Fruit fly (Drosophila melanogaster): ENCODE results near the gene ArgRS.

The ArgRS gene

DNA sequence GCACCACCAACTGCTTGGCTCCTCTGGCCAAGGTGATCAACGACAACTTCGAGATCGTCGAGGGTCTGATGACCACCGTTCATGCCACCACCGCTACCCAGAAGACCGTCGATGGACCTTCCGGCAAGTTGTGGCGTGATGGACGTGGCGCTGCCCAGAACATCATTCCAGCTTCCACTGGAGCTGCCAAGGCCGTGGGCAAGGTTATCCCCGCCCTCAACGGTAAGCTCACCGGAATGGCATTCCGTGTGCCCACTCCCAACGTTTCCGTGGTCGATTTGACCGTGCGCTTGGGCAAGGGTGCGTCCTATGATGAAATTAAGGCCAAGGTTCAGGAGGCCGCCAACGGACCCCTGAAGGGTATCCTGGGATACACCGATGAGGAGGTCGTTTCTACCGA, 24.8 kb upstream of the ArgRS start:
- TF ChIP-seq D1 (tag; optimal IDR thresholded peaks at IDR 0.05) (no peak), Ets98B (GFP tag; IDR thresholded peaks at IDR 0.05) (no peak), CG32121 (GFP tag; IDR thresholded peaks at IDR 0.05) (no peak), CG17806 (tag; optimal IDR thresholded peaks at IDR 0.05) (no peak), CG4496 (GFP tag; IDR thresholded peaks at IDR 0.05) (no peak), EcR (GFP tag; optimal IDR thresholded peaks at IDR 0.05) (no peak), Pif1B (GFP tag; optimal IDR thresholded peaks at IDR 0.05) (no peak), CG9948 (tag; optimal IDR thresholded peaks at IDR 0.05) (no peak), CG34367 (tag; optimal IDR thresholded peaks at IDR 0.05) (no peak), Pif1A (GFP tag; optimal IDR thresholded peaks at IDR 0.05) (no peak)

DNA sequence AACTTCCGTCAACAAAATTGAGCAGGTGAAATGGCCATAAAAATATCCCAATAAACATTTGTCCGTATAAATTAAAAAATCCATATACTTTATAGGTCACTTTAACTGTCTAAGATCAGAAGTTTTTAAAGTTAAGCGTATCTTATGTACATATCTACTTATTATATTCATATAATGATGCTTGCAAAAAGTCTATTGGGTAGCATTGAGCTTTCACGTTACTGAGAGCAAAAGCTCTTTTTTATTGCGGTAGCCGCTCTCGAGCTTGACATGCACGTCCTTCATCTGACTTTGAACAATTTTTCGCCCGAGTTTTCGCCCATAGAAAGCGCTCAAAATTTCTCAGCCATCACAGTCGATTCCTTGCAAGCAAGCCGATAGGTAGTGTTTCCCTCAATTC, 23.9 kb upstream of the ArgRS start, which contains the start of gene Gapdh2:
Gapdh2 (plus strand) TSS at position 283 of the 400 bp plus-strand sequence.
- TF ChIP-seq Pif1A (GFP tag; optimal IDR thresholded peaks at IDR 0.05) (peak; percentile 99), CG12605 (GFP tag; IDR thresholded peaks at IDR 0.05) (peak; percentile 100), EcR (GFP tag; optimal IDR thresholded peaks at IDR 0.05) (peak; percentile 85), rn (GFP tag; IDR thresholded peaks at IDR 0.05) (peak; percentile 97), CG8159 (tag; optimal IDR thresholded peaks at IDR 0.05) (peak; percentile 100), CG34367 (tag; optimal IDR thresholded peaks at IDR 0.05) (peak; percentile 99), CG4496 (GFP tag; IDR thresholded peaks at IDR 0.05) (peak; percentile 100), fd96Ca (GFP tag; IDR thresholded peaks at IDR 0.05) (no peak), CG8301 (tag; optimal IDR thresholded peaks at IDR 0.05) (peak; percentile 99), CG13204 (GFP tag; optimal IDR thresholded peaks at IDR 0.05) (peak; percentile 98), D1 (tag; optimal IDR thresholded peaks at IDR 0.05) (peak; percentile 100), Ets98B (GFP tag; IDR thresholded peaks at IDR 0.05) (peak; percentile 100), Snoo (tag; optimal IDR thresholded peaks at IDR 0.05) (peak; percentile 99), CG32121 (GFP tag; IDR thresholded peaks at IDR 0.05) (peak; percentile 100), CG10348 (GFP tag; IDR thresholded peaks at IDR 0.05) (no peak; the same call in 1 of the 2 replicates), CG9948 (tag; optimal IDR thresholded peaks at IDR 0.05) (peak; percentile 99), CG17806 (tag; optimal IDR thresholded peaks at IDR 0.05) (peak; percentile 100), Pif1B (GFP tag; optimal IDR thresholded peaks at IDR 0.05) (peak; percentile 100), gl (tag; optimal IDR thresholded peaks at IDR 0.05) (peak; percentile 98), CG14655 (GFP tag; optimal IDR thresholded peaks at IDR 0.05) (peak; percentile 99), CG15710 (tag; optimal IDR thresholded peaks at IDR 0.05) (peak; percentile 100)

DNA sequence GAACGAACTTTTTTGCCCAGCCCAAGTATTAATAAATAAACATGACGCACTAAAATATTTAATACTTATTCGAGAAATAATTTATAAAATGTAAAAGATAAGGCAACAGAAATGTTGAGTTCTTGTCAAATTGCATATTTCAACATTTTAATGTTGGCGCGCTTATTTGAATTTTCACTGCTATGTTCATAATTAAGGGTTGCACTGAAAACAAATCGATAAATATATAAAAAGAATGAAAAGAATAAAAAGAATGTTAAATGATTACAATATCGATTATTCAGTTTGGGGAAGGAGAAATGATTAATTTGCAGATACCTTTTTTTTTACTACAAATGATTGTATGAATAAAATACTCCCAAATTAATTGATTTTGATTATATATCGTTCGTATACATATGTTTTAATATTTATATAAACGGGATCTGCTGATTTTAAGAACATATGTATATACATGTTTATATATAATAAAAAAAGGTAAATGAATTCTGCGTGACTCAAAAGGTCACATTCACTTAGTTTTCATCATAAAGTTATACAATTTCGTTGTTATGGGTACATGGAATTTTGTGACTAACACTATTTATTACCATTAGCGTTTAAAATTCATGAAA, 23.0 kb upstream of the ArgRS start:
- no peak for TF ChIP-seq CG15710 (tag; optimal IDR thresholded peaks at IDR 0.05)
- TF ChIP-seq CG4496 (GFP tag; IDR thresholded peaks at IDR 0.05), result no peak
- TF ChIP-seq CG32121 (GFP tag; IDR thresholded peaks at IDR 0.05), result no peak
- TF ChIP-seq rn (GFP tag; IDR thresholded peaks at IDR 0.05), result no peak
- no peak for TF ChIP-seq CG14655 (GFP tag; optimal IDR thresholded peaks at IDR 0.05)
- no peak for TF ChIP-seq CG34367 (tag; optimal IDR thresholded peaks at IDR 0.05)

DNA sequence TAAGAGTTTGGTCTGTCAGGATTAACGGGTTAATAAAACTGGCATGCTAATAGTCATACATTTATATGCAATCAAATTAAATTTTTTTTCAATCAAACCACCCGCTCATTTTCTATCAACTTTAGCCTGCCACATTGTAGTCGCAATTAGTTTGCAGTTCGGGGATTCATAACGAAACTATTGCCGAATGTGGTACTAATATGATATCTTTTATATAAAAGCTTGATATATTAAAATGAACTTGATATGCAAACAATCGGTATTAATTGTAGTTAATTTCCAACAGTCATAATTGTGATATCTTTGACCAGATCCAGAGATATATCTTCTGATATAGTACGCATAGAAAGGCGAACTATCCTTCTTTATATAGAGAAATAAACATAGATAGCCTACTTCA, 22.1 kb upstream of the ArgRS start:
- TF ChIP-seq gl (tag; optimal IDR thresholded peaks at IDR 0.05) (no peak), CG13204 (GFP tag; optimal IDR thresholded peaks at IDR 0.05) (no peak), CG14655 (GFP tag; optimal IDR thresholded peaks at IDR 0.05) (no peak), CG32121 (GFP tag; IDR thresholded peaks at IDR 0.05) (no peak), Pif1A (GFP tag; optimal IDR thresholded peaks at IDR 0.05) (no peak), CG10348 (GFP tag; IDR thresholded peaks at IDR 0.05) (no peak)

DNA sequence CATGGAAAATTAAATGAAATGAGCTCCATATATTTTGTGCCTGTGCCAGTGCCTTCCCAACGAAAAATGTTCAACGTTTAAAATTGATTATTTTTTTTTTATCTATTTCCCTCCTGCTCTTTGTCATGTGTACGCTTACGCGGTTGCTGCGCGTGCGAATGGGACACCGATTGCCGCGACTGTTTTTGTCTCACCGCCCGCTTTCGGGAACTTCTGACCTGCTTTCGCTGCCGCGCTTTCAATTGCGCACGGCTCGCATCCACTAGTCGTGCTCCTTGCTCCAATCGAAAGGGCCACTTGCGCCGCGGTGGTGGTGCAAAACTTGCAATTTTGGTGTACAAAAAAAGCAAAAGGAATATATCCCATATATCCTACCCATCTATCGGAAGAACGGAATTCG, 16.5 kb upstream of the ArgRS start:
- no peak for TF ChIP-seq D1 (tag; optimal IDR thresholded peaks at IDR 0.05)
- TF ChIP-seq CG34367 (tag; optimal IDR thresholded peaks at IDR 0.05), result peak; percentile 60
- peak; percentile 28 for TF ChIP-seq Snoo (tag; optimal IDR thresholded peaks at IDR 0.05)
- peak; percentile 63 for TF ChIP-seq CG14655 (GFP tag; optimal IDR thresholded peaks at IDR 0.05)
- peak; percentile 45 for TF ChIP-seq EcR (GFP tag; optimal IDR thresholded peaks at IDR 0.05)
- TF ChIP-seq CG15710 (tag; optimal IDR thresholded peaks at IDR 0.05), result peak; percentile 58
- TF ChIP-seq Ets98B (GFP tag; IDR thresholded peaks at IDR 0.05), result peak; percentile 75
- peak; percentile 24 for TF ChIP-seq CG9948 (tag; optimal IDR thresholded peaks at IDR 0.05)
- peak; percentile 49 for TF ChIP-seq gl (tag; optimal IDR thresholded peaks at IDR 0.05)
- TF ChIP-seq CG12605 (GFP tag; IDR thresholded peaks at IDR 0.05), result peak; percentile 31; the same call in 1 of the 2 replicates
- TF ChIP-seq fd96Ca (GFP tag; IDR thresholded peaks at IDR 0.05), result no peak
- peak; percentile 51 for TF ChIP-seq Pif1A (GFP tag; optimal IDR thresholded peaks at IDR 0.05)
- TF ChIP-seq CG4496 (GFP tag; IDR thresholded peaks at IDR 0.05), result peak; percentile 84
- TF ChIP-seq rn (GFP tag; IDR thresholded peaks at IDR 0.05), result 0 out of 2 replicates have a peak, but pooled peaks have one; percentile 42
- TF ChIP-seq CG10348 (GFP tag; IDR thresholded peaks at IDR 0.05), result no peak
- peak; percentile 24 for TF ChIP-seq CG8301 (tag; optimal IDR thresholded peaks at IDR 0.05)
- peak; percentile 52 for TF ChIP-seq CG8159 (tag; optimal IDR thresholded peaks at IDR 0.05)
- TF ChIP-seq Pif1B (GFP tag; optimal IDR thresholded peaks at IDR 0.05), result peak; percentile 64
- TF ChIP-seq CG17806 (tag; optimal IDR thresholded peaks at IDR 0.05), result peak; percentile 27
- peak; percentile 76 for TF ChIP-seq CG32121 (GFP tag; IDR thresholded peaks at IDR 0.05)
- peak; percentile 59 for TF ChIP-seq CG13204 (GFP tag; optimal IDR thresholded peaks at IDR 0.05)

DNA sequence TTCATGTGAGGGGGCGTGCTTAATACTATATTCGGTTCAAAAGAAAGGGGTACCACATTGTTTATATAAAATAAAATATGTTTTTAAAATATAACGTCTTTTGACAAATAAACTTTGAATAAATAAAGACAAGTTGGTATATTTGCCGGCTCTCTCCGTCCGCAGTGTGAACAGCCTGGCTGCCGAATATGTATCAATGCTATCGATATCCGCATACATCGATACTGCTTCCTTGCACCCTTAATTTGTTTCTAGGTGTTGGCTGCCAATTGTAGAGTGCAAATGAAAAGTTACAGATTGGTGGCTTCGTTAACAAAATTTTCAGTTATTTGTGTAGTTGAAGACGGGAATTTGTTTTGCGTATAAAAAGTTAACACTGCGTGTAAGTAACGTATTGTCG, 15.9 kb upstream of the ArgRS start, which contains the start of gene Gbeta13F:
Gbeta13F (plus strand) TSS at position 247 of the 400 bp plus-strand sequence.
- peak; percentile 33; the same call in 2 of the 3 replicates for TF ChIP-seq CG4496 (GFP tag; IDR thresholded peaks at IDR 0.05)
- TF ChIP-seq Pif1A (GFP tag; optimal IDR thresholded peaks at IDR 0.05), result no peak

All from whole organism, pupa.